Worm (Caenorhabditis elegans) whole organism, late embryonic: ENCODE measurements around the gene mfsd-8.

Experiments
- C08G9.2 ChIP-seq: sonication (generic microtip); optimal IDR thresholded peaks from 2 replicates; lab custom pipeline; 2016; ENCODE audit warnings: mild to moderate bottlenecking, missing genetic modification characterization, moderate library complexity, missing compliant biosample characterization
- F13H6.1 ChIP-seq: sonication (generic microtip); optimal IDR thresholded peaks from 2 replicates; lab custom pipeline; 2016; ENCODE audit warnings: missing genetic modification characterization, missing compliant biosample characterization
- Y22D7AL.16 ChIP-seq: sonication (generic microtip); optimal IDR thresholded peaks from 2 replicates; lab custom pipeline; 2016; ENCODE audit warnings: missing genetic modification characterization, missing compliant biosample characterization
- ama-1 ChIP-seq: fragments of 150-350 bp; optimal IDR thresholded peaks from 2 replicates; lab custom pipeline; 2014
- ceh-14 ChIP-seq: sonication (generic microtip); optimal IDR thresholded peaks from 2 replicates; lab custom pipeline; 2016; ENCODE audit warnings: missing genotype, missing genetic modification characterization, missing compliant biosample characterization
- ceh-31 ChIP-seq: sonication (generic microtip); optimal IDR thresholded peaks from 2 replicates; lab custom pipeline; 2016; ENCODE audit warnings: missing genetic modification characterization, missing compliant biosample characterization
- ets-4 ChIP-seq: sonication (generic microtip); optimal IDR thresholded peaks from 2 replicates; lab custom pipeline; 2016; ENCODE audit warnings: missing genetic modification characterization, missing compliant biosample characterization
- fax-1 ChIP-seq: sonication (generic microtip); optimal IDR thresholded peaks from 2 replicates; lab custom pipeline; 2016; ENCODE audit warnings: missing genotype, missing genetic modification characterization, missing compliant biosample characterization
- fkh-10 ChIP-seq: fragments of 150-350 bp; optimal IDR thresholded peaks from 2 replicates; lab custom pipeline; 2014; ENCODE audit warnings: missing biosample characterization, missing genetic modification reagents, missing genetic modification characterization
- fkh-6 ChIP-seq: sonication (generic microtip); optimal IDR thresholded peaks from 2 replicates; lab custom pipeline; 2016; ENCODE audit warnings: missing genetic modification characterization, missing compliant biosample characterization
- lim-6 ChIP-seq: sonication (generic microtip); optimal IDR thresholded peaks from 2 replicates; lab custom pipeline; 2016; ENCODE audit warnings: missing genetic modification characterization, missing compliant biosample characterization
- nfya-1 ChIP-seq: sonication (generic microtip); optimal IDR thresholded peaks from 2 replicates; lab custom pipeline; 2017; ENCODE audit warnings: missing genetic modification characterization, mild to moderate bottlenecking, missing compliant biosample characterization, antibody characterized with exemption, moderate library complexity
- nhr-11 ChIP-seq: fragments of 150-350 bp; optimal IDR thresholded peaks from 2 replicates; lab custom pipeline; 2014; ENCODE audit warnings: missing biosample characterization, missing genetic modification characterization
- sox-4 ChIP-seq: sonication (generic microtip); optimal IDR thresholded peaks from 2 replicates; lab custom pipeline; 2017; ENCODE audit warnings: mild to moderate bottlenecking, missing genetic modification characterization, inconsistent platforms, missing compliant biosample characterization

- TF ChIP-seq nhr-11 (tag; lab: Kevin White, UChicago): no peak
- no peak for TF ChIP-seq nfya-1 (tag; lab: Kevin White, UChicago)
- no peak for TF ChIP-seq fax-1
- TF ChIP-seq fkh-10 (GFP tag; lab: Kevin White, UChicago): no peak
- no peak for TF ChIP-seq C08G9.2 (tag; lab: Kevin White, UChicago)
- TF ChIP-seq fkh-6: no peak
- no peak for TF ChIP-seq ama-1
- no peak for TF ChIP-seq lim-6 (tag; lab: Kevin White, UChicago)
- TF ChIP-seq sox-4: no peak
- no peak for TF ChIP-seq ets-4 (tag; lab: Kevin White, UChicago)
- no peak for TF ChIP-seq F13H6.1 (tag; lab: Kevin White, UChicago)
- no peak for TF ChIP-seq ceh-14 (tag; lab: Kevin White, UChicago)
- no peak for TF ChIP-seq Y22D7AL.16
- no peak for TF ChIP-seq ceh-31 (tag; lab: Kevin White, UChicago)
Measured at ce11 chrIII:3242379-3242778, 39.7 kb upstream of the mfsd-8 start.
